Worm (Caenorhabditis elegans) whole organism, young adult: ENCODE results near the gene mat-2.

Experiments used
- B0019.2 ChIP-seq: fragments of 200-800 bp; sonication (Bioruptor generic); conservative IDR thresholded peaks from 2 replicates; pipeline ENCODE4 v1.3.6; 2022; ENCODE audit warnings: missing genetic modification reagents, missing genetic modification characterization, missing compliant biosample characterization
- him-1 ChIP-seq: sonication (generic microtip); optimal IDR thresholded peaks from 2 replicates; lab custom pipeline; 2016; ENCODE audit warnings: missing genotype, missing genetic modification reagents, missing genetic modification characterization, missing compliant biosample characterization

ce11 chrII:11110419-11110818 is 2.1 kb upstream of the mat-2 start:
- TF ChIP-seq B0019.2 (GFP tag; lab: Robert Waterston, UW) (no peak), him-1 (no peak)
